Fruit fly (Drosophila melanogaster): Measurements from ENCODE around the gene Setd3.

dm6 chrX:6988632-6989338 is 20.2 kb upstream of the Setd3 start:
- no peak for TF ChIP-seq EcR (GFP tag; optimal IDR thresholded peaks at IDR 0.05)
- TF ChIP-seq CG8301 (tag; optimal IDR thresholded peaks at IDR 0.05) = no peak

Measured in whole organism, pupa.